Fruit fly (Drosophila melanogaster): ENCODE measurements around the gene CG11381.

DNA sequence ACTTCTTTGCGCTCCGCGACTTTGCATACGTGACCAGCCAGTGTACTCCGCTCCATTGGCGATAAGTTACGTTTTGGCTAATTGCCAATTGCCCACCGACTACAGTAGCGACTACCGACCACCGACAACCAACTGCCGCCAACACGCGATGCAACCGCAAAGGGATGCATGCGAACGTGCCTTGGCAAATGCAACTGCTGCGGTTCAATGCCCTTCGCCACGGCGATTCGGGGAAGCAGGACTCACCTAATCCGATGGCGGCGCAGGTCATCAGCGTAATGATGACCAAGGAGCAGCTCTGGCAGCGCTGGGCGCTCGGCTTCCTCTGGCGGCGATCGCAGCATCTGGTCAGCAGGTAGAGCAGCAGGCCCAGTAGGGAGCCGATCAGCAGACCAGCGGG, 22.3 kb downstream of the CG11381 start:
- no peak for TF ChIP-seq otp (GFP tag; IDR thresholded peaks at IDR 0.05)
- TF ChIP-seq CG7271 (tag; optimal IDR thresholded peaks at IDR 0.05), result no peak
- TF ChIP-seq salm (tag; optimal IDR thresholded peaks at IDR 0.05), result no peak
- TF ChIP-seq CG8290 (GFP tag; optimal IDR thresholded peaks at IDR 0.05), result no peak
- no peak for TF ChIP-seq CG8290 (tag; optimal IDR thresholded peaks at IDR 0.05)
- TF ChIP-seq CG1647 (GFP tag; optimal IDR thresholded peaks at IDR 0.05), result no peak
